Worm (Caenorhabditis elegans) whole organism, L2 larva: ENCODE data around the gene daf-7.

Experiments used
- C34F6.9 ChIP-seq: fragments of 150-350 bp; optimal IDR thresholded peaks from 2 replicates; lab custom pipeline; 2014; ENCODE audit warnings: missing biosample characterization, missing genetic modification characterization
- R02D3.7 ChIP-seq: fragments of 150-350 bp; optimal IDR thresholded peaks from 2 replicates; lab custom pipeline; 2014; ENCODE audit warnings: missing biosample characterization, missing genetic modification characterization
- ama-1 ChIP-seq: fragments of 150-350 bp; optimal IDR thresholded peaks from 2 replicates; lab custom pipeline; 2018; ENCODE audit warnings: inconsistent platforms
- ceh-82 ChIP-seq: fragments of 150-350 bp; optimal IDR thresholded peaks from 2 replicates; lab custom pipeline; 2014; ENCODE audit warnings: missing biosample characterization, missing genetic modification characterization
- elt-3 ChIP-seq: sonication (generic microtip); optimal IDR thresholded peaks from 2 replicates; lab custom pipeline; 2017; ENCODE audit warnings: missing biosample characterization, missing genetic modification characterization
- fos-1 ChIP-seq: fragments of 150-350 bp; optimal IDR thresholded peaks from 2 replicates; lab custom pipeline; 2014; ENCODE audit warnings: missing biosample characterization, missing genetic modification characterization
- mdl-1 ChIP-seq, 2 experiments: fragments of 150-350 bp in 1 of 2; sonication (generic microtip) in 1 of 2; optimal IDR thresholded peaks; 2 replicates each; lab custom pipeline; 2017; ENCODE audit warnings: missing biosample characterization in 2 of 2, missing genetic modification characterization in 2 of 2
- nhr-10 ChIP-seq: sonication (generic microtip); optimal IDR thresholded peaks from 2 replicates; lab custom pipeline; 2017; ENCODE audit warnings: missing biosample characterization, missing genetic modification characterization
- nhr-237 ChIP-seq: fragments of 150-350 bp; optimal IDR thresholded peaks from 2 replicates; lab custom pipeline; 2014; ENCODE audit warnings: missing biosample characterization, missing genetic modification characterization
- snpc-4 ChIP-seq: fragments of 150-350 bp; optimal IDR thresholded peaks from 2 replicates; lab custom pipeline; 2014; ENCODE audit warnings: missing biosample characterization, missing genetic modification characterization
- unc-39 ChIP-seq: fragments of 150-350 bp; optimal IDR thresholded peaks from 2 replicates; lab custom pipeline; 2014; ENCODE audit warnings: missing biosample characterization, missing genetic modification characterization
- unc-62 ChIP-seq: fragments of 150-350 bp; optimal IDR thresholded peaks from 2 replicates; lab custom pipeline; 2014; ENCODE audit warnings: missing biosample characterization, missing genetic modification reagents, missing genetic modification characterization
- ztf-11 ChIP-seq: sonication (generic microtip); optimal IDR thresholded peaks from 2 replicates; lab custom pipeline; 2017; ENCODE audit warnings: missing biosample characterization, missing genetic modification characterization

DNA sequence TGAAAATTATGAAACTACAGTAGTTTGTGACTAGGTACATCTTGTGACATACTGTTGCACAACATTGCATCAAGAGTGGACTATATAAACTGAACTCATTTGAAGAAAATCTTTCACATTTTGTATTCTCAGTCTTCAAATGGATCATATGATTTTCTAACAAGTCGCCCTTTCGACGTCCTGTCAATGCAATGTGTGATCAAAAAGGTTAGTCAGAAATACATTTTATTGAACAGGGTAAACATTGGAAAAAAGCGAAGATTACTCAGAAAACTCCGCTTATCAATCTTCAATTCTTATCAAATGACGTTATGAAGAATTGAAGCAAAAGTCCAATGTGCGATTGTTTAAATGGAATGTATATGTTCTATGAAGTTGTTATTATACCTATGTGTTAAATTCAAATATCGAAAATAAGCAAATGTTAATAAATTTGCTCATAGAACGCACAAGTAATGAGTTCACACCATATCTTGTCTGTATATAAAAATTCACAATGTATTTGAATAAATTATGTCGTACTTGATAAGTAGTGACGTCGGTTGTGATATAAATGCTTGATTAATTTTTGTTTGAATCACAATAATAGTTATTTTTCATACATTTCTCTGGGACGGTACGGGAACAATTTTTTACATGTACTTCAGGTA lies 21.3 kb downstream of the daf-7 start, which contains the start of gene zip-2:
- no peak for TF ChIP-seq nhr-237
- TF ChIP-seq elt-3 = no peak
- peak; percentile 18 for TF ChIP-seq C34F6.9
- TF ChIP-seq mdl-1 (tag; optimal IDR thresholded peaks at IDR 0.05; lab: Kevin White, UChicago) = no peak
- no peak for TF ChIP-seq unc-39
- TF ChIP-seq unc-62 (GFP tag; lab: Kevin White, UChicago) = no peak
- TF ChIP-seq R02D3.7 (tag; lab: Kevin White, UChicago) = no peak
- no peak for TF ChIP-seq ceh-82 (tag; lab: Kevin White, UChicago)
- TF ChIP-seq fos-1 (tag; lab: Kevin White, UChicago) = peak; percentile 95
- peak; percentile 2 for TF ChIP-seq ama-1 (lab: Kevin White, UChicago)
- TF ChIP-seq ztf-11 (tag; lab: Kevin White, UChicago) = no peak
- no peak for TF ChIP-seq snpc-4 (tag; lab: Kevin White, UChicago)
- TF ChIP-seq nhr-10 = no peak
